Worm (Caenorhabditis elegans) whole organism, L4/young adult: ENCODE data around the gene kcc-1.

Experiments
- dao-5 ChIP-seq: sonication (generic microtip); optimal IDR thresholded peaks from 2 replicates; lab custom pipeline; 2016; ENCODE audit warnings: missing genotype, missing genetic modification characterization, moderate library complexity, missing compliant biosample characterization
- him-1 ChIP-seq: sonication (generic microtip); optimal IDR thresholded peaks from 2 replicates; lab custom pipeline; 2016; ENCODE audit warnings: missing genotype, missing genetic modification reagents, missing genetic modification characterization, missing compliant biosample characterization

DNA sequence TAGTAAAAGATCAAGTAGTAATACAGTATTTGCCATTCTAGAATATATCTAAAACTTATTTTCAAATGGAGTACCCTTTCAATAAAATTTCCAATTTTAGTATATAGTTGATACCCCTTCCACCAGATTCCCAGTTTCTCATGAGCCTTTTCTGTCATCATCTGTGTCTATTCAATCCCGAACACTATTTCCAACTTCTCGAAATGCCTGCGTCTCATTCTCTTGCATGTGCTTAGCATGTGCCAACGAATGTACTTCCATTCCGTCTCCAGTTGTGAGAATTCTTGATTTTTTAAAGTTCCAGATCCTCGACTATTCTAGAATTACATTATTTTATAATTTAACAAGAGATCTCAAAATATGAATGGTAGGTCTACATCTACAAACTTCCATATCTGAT is 39.5 kb upstream of the kcc-1 start, which contains the start of gene C42D4.18:
- no peak for TF ChIP-seq him-1 (tag; lab: Kevin White, UChicago)
- TF ChIP-seq dao-5 (tag; lab: Kevin White, UChicago), result no peak
